Fruit fly (Drosophila melanogaster) whole organism, embryonic: Measurements from ENCODE around the gene CG14442.

ENCODE experiments used
- Awh ChIP-seq: fragments of 200-800 bp; sonication (Bioruptor generic); IDR thresholded peaks from 2 replicates; pipeline ENCODE4, ENCODE4 v1.3.6; 2022; ENCODE audit warnings: missing biosample characterization, missing genetic modification characterization
- Bdp1 ChIP-seq: fragments of 200-800 bp; sonication (Bioruptor generic); optimal IDR thresholded peaks from 3 replicates; lab custom pipeline; 2016; ENCODE audit warnings: missing biosample characterization, missing genetic modification characterization
- C15 ChIP-seq: fragments of 200-800 bp; sonication (Bioruptor generic); IDR thresholded peaks from 3 replicates; pipeline ENCODE4 v1.3.6; 2022; ENCODE audit warnings: missing biosample characterization, missing genetic modification characterization
- CG10267 ChIP-seq: fragments of 200-800 bp; sonication (Bioruptor generic); optimal IDR thresholded peaks from 2 replicates; lab custom pipeline; 2018; ENCODE audit warnings: missing biosample characterization, mild to moderate bottlenecking, missing genetic modification characterization, moderate library complexity
- CG11560 ChIP-seq: fragments of 200-800 bp; sonication (Bioruptor generic); IDR thresholded peaks from 3 replicates; pipeline ENCODE4 v1.3.6; 2022; ENCODE audit warnings: missing biosample characterization, missing genetic modification characterization
- CG15479 ChIP-seq: fragments of 200-800 bp; sonication (Bioruptor generic); optimal IDR thresholded peaks from 3 replicates; lab custom pipeline; 2019; ENCODE audit warnings: missing biosample characterization, mild to moderate bottlenecking, missing genetic modification characterization, moderate library complexity
- CG16779 ChIP-seq: fragments of 200-800 bp; sonication (Bioruptor generic); IDR thresholded peaks from 2 replicates; pipeline ENCODE4 v1.3.6; 2022; ENCODE audit warnings: missing biosample characterization, missing genetic modification characterization
- CG17829 ChIP-seq: fragments of 200-800 bp; optimal IDR thresholded peaks from 2 replicates; lab custom pipeline; 2019; ENCODE audit warnings: missing biosample characterization, mild to moderate bottlenecking, missing genetic modification characterization, moderate library complexity
- CG18476 ChIP-seq: fragments of 200-800 bp; sonication (Bioruptor generic); optimal IDR thresholded peaks from 2 replicates; lab custom pipeline; 2016; ENCODE audit warnings: missing biosample characterization, mild to moderate bottlenecking, missing genetic modification characterization
- CG2678 ChIP-seq: fragments of 200-800 bp; sonication (Bioruptor generic); optimal IDR thresholded peaks from 3 replicates; lab custom pipeline; 2019; ENCODE audit warnings: missing biosample characterization, mild to moderate bottlenecking, missing genetic modification characterization, moderate library complexity
- CG2875 ChIP-seq: fragments of 200-800 bp; sonication (Bioruptor generic); optimal IDR thresholded peaks from 2 replicates; lab custom pipeline; 2017; ENCODE audit warnings: missing biosample characterization, mild to moderate bottlenecking, missing genetic modification characterization, missing genetic modification reagents
- CG32532 ChIP-seq: fragments of 200-800 bp; sonication (Bioruptor generic); IDR thresholded peaks from 2 replicates; pipeline ENCODE4 v1.3.6; 2022; ENCODE audit warnings: missing biosample characterization, missing genetic modification characterization
- CG33557 ChIP-seq: fragments of 200-800 bp; sonication (Bioruptor generic); optimal IDR thresholded peaks from 2 replicates; lab custom pipeline; 2019; ENCODE audit warnings: missing biosample characterization, mild to moderate bottlenecking, missing genetic modification characterization, moderate library complexity
- CG4854 ChIP-seq: fragments of 200-800 bp; sonication (Bioruptor generic); optimal IDR thresholded peaks from 2 replicates; lab custom pipeline; 2016; ENCODE audit warnings: missing biosample characterization, missing genetic modification characterization, inconsistent platforms
- CG6254 ChIP-seq: fragments of 200-800 bp; sonication (Bioruptor generic); optimal IDR thresholded peaks from 3 replicates; lab custom pipeline; 2017; ENCODE audit warnings: mild to moderate bottlenecking, missing biosample characterization, missing genetic modification reagents, missing genetic modification characterization
- CG6272 ChIP-seq: fragments of 200-800 bp; sonication (Bioruptor generic); IDR thresholded peaks from 2 replicates; pipeline ENCODE4 v1.3.6; 2022; ENCODE audit warnings: missing biosample characterization, missing genetic modification characterization
- CG7357 ChIP-seq: fragments of 200-800 bp; sonication (Bioruptor generic); IDR thresholded peaks from 3 replicates; pipeline ENCODE4 v1.3.6; 2022; ENCODE audit warnings: missing biosample characterization, missing genetic modification characterization
- CG7987 ChIP-seq: fragments of 200-800 bp; sonication (Bioruptor generic); optimal IDR thresholded peaks from 2 replicates; lab custom pipeline; 2018; ENCODE audit warnings: missing biosample characterization, mild to moderate bottlenecking, missing genetic modification characterization, moderate library complexity
- CG8290 ChIP-seq, 3 experiments: fragments of 200-800 bp; sonication (Bioruptor generic); optimal IDR thresholded peaks; 2 replicates each; lab custom pipeline; 2016 to 2019; ENCODE audit warnings: missing biosample characterization in 3 of 3, missing genetic modification characterization in 3 of 3, mild to moderate bottlenecking in 2 of 3, moderate library complexity in 1 of 3
- CG9932 ChIP-seq: fragments of 200-800 bp; sonication (Bioruptor generic); IDR thresholded peaks from 2 replicates; pipeline ENCODE4 v1.3.6; 2022; ENCODE audit warnings: missing biosample characterization, missing genetic modification characterization
- D19B ChIP-seq: fragments of 200-800 bp; sonication (Bioruptor generic); optimal IDR thresholded peaks from 2 replicates; lab custom pipeline; 2017; ENCODE audit warnings: missing biosample characterization, mild to moderate bottlenecking, missing genetic modification characterization
- Dad ChIP-seq: fragments of 200-800 bp; sonication (Bioruptor generic); optimal IDR thresholded peaks from 3 replicates; lab custom pipeline; 2016; ENCODE audit warnings: missing biosample characterization, missing genetic modification characterization
- Drgx ChIP-seq: fragments of 200-800 bp; sonication (Bioruptor generic); IDR thresholded peaks from 2 replicates; pipeline ENCODE4 v1.3.6; 2022; ENCODE audit warnings: missing biosample characterization, missing genetic modification characterization
- Eip74EF ChIP-seq, 2 experiments: fragments of 200-800 bp in 1 of 2; fragments of >200 bp in 1 of 2; sonication (Bioruptor generic) in 1 of 2; optimal IDR thresholded peaks; 2 replicates each; lab custom pipeline; 2017 to 2019; ENCODE audit warnings: missing biosample characterization in 2 of 2, missing genetic modification characterization in 2 of 2, mild to moderate bottlenecking in 1 of 2, moderate library complexity in 1 of 2
- Ets65A ChIP-seq: fragments of 200-800 bp; sonication (Bioruptor generic); peaks from one replicate; lab custom pipeline; 2016; ENCODE audit warnings: missing biosample characterization, missing genetic modification characterization
- HLH4C ChIP-seq: fragments of 200-800 bp; sonication (Bioruptor generic); IDR thresholded peaks from 3 replicates; pipeline ENCODE4 v1.3.6; 2022; ENCODE audit warnings: missing biosample characterization, missing genetic modification characterization; ENCODE audit not compliant: partially characterized antibody
- Hey ChIP-seq: fragments of 200-800 bp; sonication (Bioruptor generic); optimal IDR thresholded peaks from 3 replicates; lab custom pipeline; 2018; ENCODE audit warnings: missing biosample characterization, mild to moderate bottlenecking, missing genetic modification characterization
- Hr39 ChIP-seq: fragments of >200 bp; optimal IDR thresholded peaks from 2 replicates; lab custom pipeline; 2017
- Hr78 ChIP-seq, 2 experiments: fragments of 200-800 bp in 1 of 2; fragments of >200 bp in 1 of 2; sonication (Bioruptor generic) in 1 of 2; optimal IDR thresholded peaks; 2 replicates each; lab custom pipeline; 2017 to 2019; ENCODE audit warnings: missing biosample characterization in 2 of 2, missing genetic modification characterization in 2 of 2, mild to moderate bottlenecking in 1 of 2, moderate library complexity in 1 of 2
- Nf-YC ChIP-seq: fragments of 200-800 bp; optimal IDR thresholded peaks from 3 replicates; lab custom pipeline; 2019; ENCODE audit warnings: missing biosample characterization, mild to moderate bottlenecking, missing genetic modification characterization, moderate library complexity
- Pdp1 ChIP-seq, 2 experiments: fragments of 200-800 bp; sonication (Bioruptor generic); optimal IDR thresholded peaks; 3 replicates each; lab custom pipeline; 2016; ENCODE audit warnings: missing biosample characterization in 2 of 2, missing genetic modification characterization in 2 of 2, mild to moderate bottlenecking in 1 of 2, moderate library complexity in 1 of 2
- Rfx ChIP-seq: fragments of 200-800 bp; sonication (Bioruptor generic); IDR thresholded peaks from 2 replicates; pipeline ENCODE4 v1.3.6; 2022; ENCODE audit warnings: missing biosample characterization, missing genetic modification characterization
- Sin3A ChIP-seq: fragments of >200 bp; optimal IDR thresholded peaks from 2 replicates; lab custom pipeline; 2018
- bcd ChIP-seq: fragments of 200-800 bp; sonication (Bioruptor generic); optimal IDR thresholded peaks from 2 replicates; lab custom pipeline; 2017; ENCODE audit warnings: missing biosample characterization, mild to moderate bottlenecking, missing genetic modification characterization
- bigmax ChIP-seq: fragments of 200-800 bp; sonication (Bioruptor generic); optimal IDR thresholded peaks from 2 replicates; lab custom pipeline; 2018; ENCODE audit warnings: missing biosample characterization, mild to moderate bottlenecking, missing genetic modification characterization
- cg ChIP-seq: fragments of 200-800 bp; sonication (Bioruptor generic); optimal IDR thresholded peaks from 3 replicates; lab custom pipeline; 2019; ENCODE audit warnings: missing biosample characterization, mild to moderate bottlenecking, missing genetic modification characterization, moderate library complexity
- hb ChIP-seq: fragments of 200-800 bp; sonication (Bioruptor generic); IDR thresholded peaks from 3 replicates; pipeline ENCODE4 v1.3.6; 2022; ENCODE audit warnings: missing biosample characterization, missing genetic modification characterization; ENCODE audit not compliant: partially characterized antibody
- kni ChIP-seq: fragments of 200-800 bp; sonication (Bioruptor generic); optimal IDR thresholded peaks from 3 replicates; lab custom pipeline; 2017; ENCODE audit warnings: mild to moderate bottlenecking, missing biosample characterization, missing genetic modification reagents, missing genetic modification characterization
- lmd ChIP-seq: fragments of 200-800 bp; sonication (Bioruptor generic); IDR thresholded peaks from 2 replicates; pipeline ENCODE4 v1.3.6; 2022; ENCODE audit warnings: missing biosample characterization, missing genetic modification characterization
- oc ChIP-seq: fragments of 200-800 bp; sonication (Bioruptor generic); optimal IDR thresholded peaks from 2 replicates; lab custom pipeline; 2018; ENCODE audit warnings: missing biosample characterization, mild to moderate bottlenecking, missing genetic modification characterization, moderate library complexity
- otp ChIP-seq: fragments of 200-800 bp; sonication (Bioruptor generic); IDR thresholded peaks from 3 replicates; pipeline ENCODE4, ENCODE4 v1.3.6; 2022; ENCODE audit warnings: missing biosample characterization, missing genetic modification characterization
- pho ChIP-seq: fragments of 200-800 bp; sonication (Bioruptor generic); optimal IDR thresholded peaks from 2 replicates; lab custom pipeline; 2016; ENCODE audit warnings: missing biosample characterization, missing genetic modification characterization
- scrt ChIP-seq: fragments of 200-800 bp; sonication (Bioruptor generic); optimal IDR thresholded peaks from 2 replicates; lab custom pipeline; 2018; ENCODE audit warnings: missing biosample characterization, mild to moderate bottlenecking, missing genetic modification characterization, moderate library complexity
- sna ChIP-seq: fragments of 200-800 bp; sonication (Bioruptor generic); IDR thresholded peaks from 2 replicates; pipeline ENCODE4 v1.3.6; 2022; ENCODE audit warnings: missing biosample characterization, missing genetic modification characterization; ENCODE audit not compliant: partially characterized antibody
- so ChIP-seq: fragments of 200-800 bp; sonication (Bioruptor generic); IDR thresholded peaks from 3 replicates; pipeline ENCODE4 v1.3.6; 2022; ENCODE audit warnings: missing biosample characterization, missing genetic modification characterization
- tio ChIP-seq: fragments of 200-800 bp; sonication (Bioruptor generic); optimal IDR thresholded peaks from 2 replicates; lab custom pipeline; 2017; ENCODE audit warnings: missing biosample characterization, missing genetic modification characterization, inconsistent platforms
- twi ChIP-seq: fragments of 200-800 bp; optimal IDR thresholded peaks from 2 replicates; lab custom pipeline; 2019; ENCODE audit warnings: missing biosample characterization, mild to moderate bottlenecking, missing genetic modification characterization, moderate library complexity
- unc-4 ChIP-seq: fragments of 200-800 bp; sonication (Bioruptor generic); IDR thresholded peaks from 2 replicates; pipeline ENCODE4 v1.3.6; 2022; ENCODE audit warnings: missing biosample characterization, missing genetic modification characterization; ENCODE audit not compliant: partially characterized antibody
- wek ChIP-seq: fragments of 200-800 bp; sonication (Bioruptor generic); optimal IDR thresholded peaks from 3 replicates; lab custom pipeline; 2018; ENCODE audit warnings: missing biosample characterization, mild to moderate bottlenecking, missing genetic modification characterization, moderate library complexity

Gene CG14442

DNA sequence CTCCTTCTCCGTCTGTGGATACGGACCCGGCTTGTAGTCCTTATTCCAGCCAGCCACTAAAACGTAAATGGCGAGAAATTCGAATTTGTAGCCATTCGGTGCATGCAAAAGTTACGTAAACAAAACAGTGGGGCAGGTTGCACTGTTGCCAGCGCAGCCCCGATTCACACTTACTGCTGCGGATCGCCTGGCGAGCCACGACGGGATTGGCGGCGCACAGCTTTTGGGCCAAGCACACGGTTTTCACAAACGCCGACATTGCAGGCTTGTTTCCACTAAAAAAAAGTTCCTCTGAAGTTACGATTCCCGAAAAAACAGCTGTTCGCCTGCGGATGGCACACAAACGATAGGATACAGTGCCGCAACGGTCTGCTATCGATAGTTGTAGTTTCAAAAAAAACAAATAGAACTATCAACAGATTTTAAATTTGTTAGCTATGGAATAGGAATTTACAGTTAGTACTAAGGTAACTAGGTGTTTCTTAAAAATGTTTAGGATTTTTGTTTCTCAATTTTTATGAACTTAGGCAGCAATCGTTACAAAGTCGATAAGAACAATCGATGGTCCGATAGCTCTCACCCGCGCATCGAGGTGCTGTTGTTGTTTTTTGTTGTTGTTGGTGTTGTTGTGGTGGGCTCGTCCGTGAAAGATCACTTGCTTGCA, 16.8 kb downstream of the CG14442 start, which contains the start of gene Fum1 (continued):
- no peak for TF ChIP-seq kni (GFP tag; lab: Kevin White, UChicago)
- no peak for TF ChIP-seq Hey (tag; lab: Kevin White, UChicago)
- TF ChIP-seq CG15479 (GFP tag; lab: Kevin White, UChicago) = no peak
- no peak for TF ChIP-seq CG32532
- TF ChIP-seq Hr78 (GFP tag; optimal IDR thresholded peaks at IDR 0.05; lab: Kevin White, UChicago) = no peak
- TF ChIP-seq oc (tag; lab: Kevin White, UChicago) = no peak
- peak; percentile 95 for TF ChIP-seq sna (GFP tag; lab: Robert Waterston, UW)
- peak; percentile 45 for TF ChIP-seq Nf-YC (tag; lab: Kevin White, UChicago)
- no peak for TF ChIP-seq Hr39 (lab: Kevin White, UChicago)
- TF ChIP-seq CG2678 (tag; lab: Kevin White, UChicago) = no peak
- peak; percentile 37; the same call in 1 of the 2 replicates for TF ChIP-seq CG9932 (GFP tag; lab: Robert Waterston, UW)
- TF ChIP-seq D19B = no peak
- no peak; the same call in 1 of the 2 replicates for TF ChIP-seq Rfx (GFP tag; lab: Robert Waterston, UW)
- TF ChIP-seq Ets65A = peak; percentile 61
- TF ChIP-seq Awh = no peak
- no peak for TF ChIP-seq twi (tag; lab: Kevin White, UChicago)
- no peak for TF ChIP-seq tio (GFP tag; lab: Kevin White, UChicago)
- no peak for TF ChIP-seq CG16779 (GFP tag; lab: Robert Waterston, UW)
- TF ChIP-seq bcd (GFP tag; lab: Kevin White, UChicago) = no peak
- TF ChIP-seq CG4854 (GFP tag; lab: Kevin White, UChicago) = no peak
- no peak for TF ChIP-seq lmd
- no peak for TF ChIP-seq CG18476
- TF ChIP-seq HLH4C = peak; percentile 92
- peak; percentile 94 for TF ChIP-seq unc-4 (GFP tag; lab: Robert Waterston, UW)
- no peak for TF ChIP-seq cg
- no peak for TF ChIP-seq Bdp1 (GFP tag; lab: Kevin White, UChicago)
- peak; percentile 78; the same call in 2 of the 3 replicates for TF ChIP-seq hb (GFP tag; lab: Robert Waterston, UW)
- TF ChIP-seq Dad = no peak
- no peak for TF ChIP-seq CG7357
- TF ChIP-seq pho (GFP tag; lab: Kevin White, UChicago) = peak; percentile 35
- TF ChIP-seq Drgx (GFP tag; lab: Robert Waterston, UW) = no peak
- TF ChIP-seq CG7987 = no peak
- peak in 1 of 2 experiments; percentile 81 for TF ChIP-seq Pdp1 (GFP tag; optimal IDR thresholded peaks at IDR 0.05; lab: Kevin White, UChicago)
- no peak for TF ChIP-seq CG6272 (GFP tag; lab: Robert Waterston, UW)
- TF ChIP-seq scrt = no peak
- peak; percentile 10 for TF ChIP-seq CG17829 (tag; lab: Kevin White, UChicago)
- TF ChIP-seq Sin3A (lab: Kevin White, UChicago) = peak; percentile 91
- no peak for TF ChIP-seq CG2875 (GFP tag; lab: Kevin White, UChicago)
- TF ChIP-seq wek = no peak
- 0 out of 3 replicates have a peak, but pooled peaks have one; percentile 11 for TF ChIP-seq CG11560 (tag; lab: Robert Waterston, UW)
- peak; percentile 36 for TF ChIP-seq CG8290 (GFP tag; optimal IDR thresholded peaks at IDR 0.05; lab: Kevin White, UChicago)
- no peak for TF ChIP-seq CG8290 (tag; optimal IDR thresholded peaks at IDR 0.05; lab: Kevin White, UChicago)
- no peak for TF ChIP-seq CG6254
- TF ChIP-seq C15 = no peak
- TF ChIP-seq CG10267 (tag; lab: Kevin White, UChicago) = peak; percentile 44
- no peak for TF ChIP-seq bigmax (GFP tag; lab: Kevin White, UChicago)
- TF ChIP-seq so (GFP tag; lab: Robert Waterston, UW) = no peak
- no peak for TF ChIP-seq otp (GFP tag; lab: Robert Waterston, UW)
- TF ChIP-seq CG33557 (GFP tag; lab: Kevin White, UChicago) = no peak
- peak in 1 of 2 experiments; percentile 4 for TF ChIP-seq Eip74EF (GFP tag; optimal IDR thresholded peaks at IDR 0.05; lab: Kevin White, UChicago)
